Fruit fly (Drosophila melanogaster) whole organism, prepupa: Measurements from ENCODE around the gene Dyro.

Experiments
- Blimp-1 ChIP-seq: fragments of 200-800 bp; sonication (Bioruptor generic); optimal IDR thresholded peaks from 3 replicates; lab custom pipeline; 2017; ENCODE audit warnings: missing biosample characterization, missing genetic modification characterization, mild to moderate bottlenecking, moderate library complexity, missing genetic modification reagents
- CG10631 ChIP-seq: fragments of 200-800 bp; sonication (Bioruptor generic); optimal IDR thresholded peaks from 2 replicates; lab custom pipeline; 2016; ENCODE audit warnings: missing biosample characterization, missing genetic modification characterization
- CG10669 ChIP-seq: fragments of 200-800 bp; sonication (Bioruptor generic); optimal IDR thresholded peaks from 3 replicates; lab custom pipeline; 2018; ENCODE audit warnings: missing biosample characterization, mild to moderate bottlenecking, missing genetic modification characterization, moderate library complexity
- CG11762 ChIP-seq: fragments of 200-800 bp; sonication (Bioruptor generic); optimal IDR thresholded peaks from 3 replicates; lab custom pipeline; 2016; ENCODE audit warnings: missing biosample characterization, missing genetic modification characterization; ENCODE audit not compliant: insufficient read depth
- CG15336 ChIP-seq: fragments of 200-800 bp; sonication (Bioruptor generic); IDR thresholded peaks from 2 replicates; pipeline ENCODE4 v1.3.6; 2022; ENCODE audit warnings: missing biosample characterization, missing genetic modification characterization
- CG16779 ChIP-seq: fragments of 200-800 bp; sonication (Bioruptor generic); optimal IDR thresholded peaks from 3 replicates; lab custom pipeline; 2017; ENCODE audit warnings: missing biosample characterization, mild to moderate bottlenecking, missing genetic modification characterization
- CG3032 ChIP-seq: fragments of 200-800 bp; optimal IDR thresholded peaks from 2 replicates; lab custom pipeline; 2019; ENCODE audit warnings: missing biosample characterization, mild to moderate bottlenecking, missing genetic modification characterization, moderate library complexity
- CG31627 ChIP-seq: fragments of 200-800 bp; sonication (Bioruptor generic); optimal IDR thresholded peaks from 3 replicates; lab custom pipeline; 2016; ENCODE audit warnings: missing biosample characterization, missing genetic modification characterization
- CG34406 ChIP-seq: fragments of 200-800 bp; sonication (Bioruptor generic); optimal IDR thresholded peaks from 3 replicates; lab custom pipeline; 2016; ENCODE audit warnings: missing biosample characterization, missing genetic modification characterization
- CG3919 ChIP-seq: fragments of 200-800 bp; sonication (Bioruptor generic); optimal IDR thresholded peaks from 3 replicates; lab custom pipeline; 2016; ENCODE audit warnings: missing biosample characterization, missing genetic modification characterization
- CG4318 ChIP-seq: fragments of 200-800 bp; sonication (Bioruptor generic); optimal IDR thresholded peaks from 3 replicates; lab custom pipeline; 2017; ENCODE audit warnings: missing biosample characterization, mild to moderate bottlenecking, missing genetic modification characterization
- CG6163 ChIP-seq: fragments of 200-800 bp; sonication (Bioruptor generic); IDR thresholded peaks from 3 replicates; pipeline ENCODE4 v1.3.6; 2022; ENCODE audit warnings: missing biosample characterization, missing genetic modification characterization
- CG6276 ChIP-seq: fragments of 200-800 bp; sonication (Bioruptor generic); optimal IDR thresholded peaks from 2 replicates; lab custom pipeline; 2017; ENCODE audit warnings: missing biosample characterization, mild to moderate bottlenecking, missing genetic modification characterization
- CG6792 ChIP-seq: fragments of 200-800 bp; sonication (Bioruptor generic); optimal IDR thresholded peaks from 3 replicates; lab custom pipeline; 2016; ENCODE audit warnings: missing biosample characterization, missing genetic modification characterization
- CG6808 ChIP-seq: fragments of 200-800 bp; sonication (Bioruptor generic); optimal IDR thresholded peaks from 3 replicates; lab custom pipeline; 2017; ENCODE audit warnings: missing biosample characterization, missing genetic modification characterization, mild to moderate bottlenecking, moderate library complexity, missing genetic modification reagents
- CG7368 ChIP-seq: fragments of 200-800 bp; sonication (Bioruptor generic); optimal IDR thresholded peaks from 3 replicates; lab custom pipeline; 2016; ENCODE audit warnings: missing biosample characterization, missing genetic modification characterization
- CG8319 ChIP-seq: fragments of 200-800 bp; sonication (Bioruptor generic); optimal IDR thresholded peaks from 3 replicates; lab custom pipeline; 2016; ENCODE audit warnings: missing biosample characterization, missing genetic modification characterization
- Eip75B ChIP-seq: fragments of 200-800 bp; sonication (Bioruptor generic); optimal IDR thresholded peaks from 3 replicates; lab custom pipeline; 2016; ENCODE audit warnings: missing biosample characterization, missing genetic modification characterization
- Eip78C ChIP-seq: fragments of 200-800 bp; sonication (Bioruptor generic); peaks from one replicate; lab custom pipeline; 2016; ENCODE audit warnings: missing biosample characterization, missing genetic modification characterization
- Eip93F ChIP-seq: fragments of 200-800 bp; sonication (Bioruptor generic); optimal IDR thresholded peaks from 2 replicates; lab custom pipeline; 2016; ENCODE audit warnings: missing biosample characterization, mild to moderate bottlenecking, missing genetic modification characterization
- Ets21C ChIP-seq: fragments of 200-800 bp; sonication (Bioruptor generic); optimal IDR thresholded peaks from 3 replicates; lab custom pipeline; 2016; ENCODE audit warnings: missing biosample characterization, missing genetic modification characterization
- Ets96B ChIP-seq: fragments of 200-800 bp; optimal IDR thresholded peaks from 2 replicates; lab custom pipeline; 2019; ENCODE audit warnings: missing biosample characterization, mild to moderate bottlenecking, missing genetic modification characterization, moderate library complexity
- Gug ChIP-seq: fragments of 200-800 bp; sonication (Bioruptor generic); IDR thresholded peaks from 2 replicates; pipeline ENCODE4 v1.3.6; 2022; ENCODE audit warnings: missing biosample characterization, missing genetic modification characterization
- Hr38 ChIP-seq: sonication (Bioruptor generic); optimal IDR thresholded peaks from 2 replicates; lab custom pipeline; 2016; ENCODE audit warnings: missing biosample characterization, missing genetic modification characterization
- Hr4 ChIP-seq: fragments of 200-800 bp; sonication (Bioruptor generic); optimal IDR thresholded peaks from 3 replicates; lab custom pipeline; 2016; ENCODE audit warnings: missing biosample characterization, missing genetic modification characterization
- Met ChIP-seq: fragments of 200-800 bp; sonication (Bioruptor generic); optimal IDR thresholded peaks from 3 replicates; lab custom pipeline; 2016; ENCODE audit warnings: missing biosample characterization, missing genetic modification characterization
- OdsH ChIP-seq: fragments of 200-800 bp; sonication (Bioruptor generic); optimal IDR thresholded peaks from 3 replicates; lab custom pipeline; 2016; ENCODE audit warnings: missing biosample characterization, missing genetic modification characterization
- Smox ChIP-seq: fragments of 200-800 bp; sonication (Bioruptor generic); optimal IDR thresholded peaks from 3 replicates; lab custom pipeline; 2016; ENCODE audit warnings: missing biosample characterization, missing genetic modification characterization
- achi ChIP-seq: fragments of 200-800 bp; sonication (Bioruptor generic); optimal IDR thresholded peaks from 3 replicates; lab custom pipeline; 2016; ENCODE audit warnings: missing biosample characterization, missing genetic modification characterization
- acj6 ChIP-seq: fragments of 200-800 bp; sonication (Bioruptor generic); optimal IDR thresholded peaks from 3 replicates; lab custom pipeline; 2016; ENCODE audit warnings: missing biosample characterization, missing genetic modification characterization
- cyc ChIP-seq: fragments of 200-800 bp; sonication (Bioruptor generic); optimal IDR thresholded peaks from 3 replicates; lab custom pipeline; 2016; ENCODE audit warnings: missing biosample characterization, missing genetic modification characterization
- dsx ChIP-seq: fragments of 200-800 bp; optimal IDR thresholded peaks from 3 replicates; lab custom pipeline; 2019; ENCODE audit warnings: missing biosample characterization, mild to moderate bottlenecking, missing genetic modification characterization, moderate library complexity; ENCODE audit not compliant: poor library complexity, severe bottlenecking
- eg ChIP-seq: fragments of 200-800 bp; sonication (Bioruptor generic); IDR thresholded peaks from 3 replicates; pipeline ENCODE4 v1.3.6; 2022; ENCODE audit warnings: missing biosample characterization, missing genetic modification characterization
- esn ChIP-seq: fragments of 200-800 bp; sonication (Bioruptor generic); optimal IDR thresholded peaks from 2 replicates; lab custom pipeline; 2016; ENCODE audit warnings: missing biosample characterization, mild to moderate bottlenecking, missing genetic modification characterization, moderate library complexity
- fd59A ChIP-seq: fragments of 200-800 bp; sonication (Bioruptor generic); optimal IDR thresholded peaks from 2 replicates; lab custom pipeline; 2017; ENCODE audit warnings: missing biosample characterization, mild to moderate bottlenecking, missing genetic modification characterization, missing genetic modification reagents
- fd85E ChIP-seq: fragments of 200-800 bp; sonication (Bioruptor generic); optimal IDR thresholded peaks from 3 replicates; lab custom pipeline; 2016; ENCODE audit warnings: missing biosample characterization, missing genetic modification characterization
- fkh ChIP-seq: fragments of 200-800 bp; sonication (Bioruptor generic); optimal IDR thresholded peaks from 3 replicates; lab custom pipeline; 2017; ENCODE audit warnings: missing biosample characterization, mild to moderate bottlenecking, missing genetic modification characterization, moderate library complexity
- net ChIP-seq: fragments of 200-800 bp; sonication (Bioruptor generic); optimal IDR thresholded peaks from 3 replicates; lab custom pipeline; 2016; ENCODE audit warnings: missing biosample characterization, missing genetic modification characterization
- pdm3 ChIP-seq: fragments of 200-800 bp; sonication (Bioruptor generic); optimal IDR thresholded peaks from 3 replicates; lab custom pipeline; 2016; ENCODE audit warnings: missing biosample characterization, missing genetic modification characterization
- salr ChIP-seq, 2 experiments: fragments of 200-800 bp; sonication (Bioruptor generic); optimal IDR thresholded peaks; 3 replicates each; lab custom pipeline; 2016 to 2018; ENCODE audit warnings: missing biosample characterization in 2 of 2, missing genetic modification characterization in 2 of 2, mild to moderate bottlenecking in 1 of 2
- spab ChIP-seq: fragments of 200-800 bp; sonication (Bioruptor generic); optimal IDR thresholded peaks from 2 replicates; lab custom pipeline; 2017; ENCODE audit warnings: missing biosample characterization, mild to moderate bottlenecking, missing genetic modification characterization, missing genetic modification reagents
- ss ChIP-seq, 2 experiments: fragments of 200-800 bp; sonication (Bioruptor generic); optimal IDR thresholded peaks; 2 replicates in 1 of 2; 3 replicates in 1 of 2; lab custom pipeline; 2017 to 2018; ENCODE audit warnings: mild to moderate bottlenecking in 2 of 2, missing biosample characterization in 2 of 2, missing genetic modification characterization in 2 of 2, moderate library complexity in 1 of 2
- topi ChIP-seq: fragments of 200-800 bp; sonication (Bioruptor generic); optimal IDR thresholded peaks from 3 replicates; lab custom pipeline; 2016; ENCODE audit warnings: missing biosample characterization, missing genetic modification characterization
- vri ChIP-seq: fragments of 200-800 bp; sonication (Bioruptor generic); optimal IDR thresholded peaks from 3 replicates; lab custom pipeline; 2016; ENCODE audit warnings: missing biosample characterization, mild to moderate bottlenecking, missing genetic modification characterization

The Dyro gene

dm6 chr3L:11247370-11248255 lies 48.1 kb downstream of the Dyro start (continued):
- TF ChIP-seq eg (GFP tag; lab: Robert Waterston, UW) = peak; percentile 78; the same call in 2 of the 3 replicates
- TF ChIP-seq CG16779 (tag; lab: Kevin White, UChicago) = peak; percentile 74
- TF ChIP-seq spab (GFP tag; lab: Kevin White, UChicago) = no peak
- peak; percentile 54 for TF ChIP-seq CG3919 (GFP tag; lab: Kevin White, UChicago)
- TF ChIP-seq Gug (GFP tag; lab: Robert Waterston, UW) = 0 out of 2 replicates have a peak, but pooled peaks have one; percentile 19
- no peak for TF ChIP-seq fd59A (GFP tag; lab: Kevin White, UChicago)
- TF ChIP-seq CG3032 (tag; lab: Kevin White, UChicago) = peak; percentile 24
- TF ChIP-seq CG10669 (GFP tag; lab: Kevin White, UChicago) = peak; percentile 13
- no peak for TF ChIP-seq acj6 (GFP tag; lab: Kevin White, UChicago)
- TF ChIP-seq fd85E (GFP tag; lab: Kevin White, UChicago) = no peak
- TF ChIP-seq Hr38 (GFP tag; lab: Kevin White, UChicago) = no peak
- TF ChIP-seq CG7368 = no peak
- TF ChIP-seq Blimp-1 (GFP tag; lab: Kevin White, UChicago) = no peak
- TF ChIP-seq CG6163 (GFP tag; lab: Robert Waterston, UW) = peak; percentile 86
- no peak for TF ChIP-seq CG8319 (GFP tag; lab: Kevin White, UChicago)
- TF ChIP-seq Hr4 (GFP tag; lab: Kevin White, UChicago) = no peak
- peak; percentile 48 for TF ChIP-seq CG6276 (GFP tag; lab: Kevin White, UChicago)
- peak; percentile 66 for TF ChIP-seq net
- TF ChIP-seq CG34406 (GFP tag; lab: Kevin White, UChicago) = no peak
- TF ChIP-seq cyc (GFP tag; lab: Kevin White, UChicago) = no peak
- no peak for TF ChIP-seq OdsH (GFP tag; lab: Kevin White, UChicago)
- TF ChIP-seq salr (GFP tag; optimal IDR thresholded peaks at IDR 0.05; lab: Kevin White, UChicago) = peak in 1 of 2 experiments; percentile 38
- TF ChIP-seq Ets21C (GFP tag; lab: Kevin White, UChicago) = no peak
- TF ChIP-seq Smox (GFP tag; lab: Kevin White, UChicago) = peak; percentile 1
- no peak for TF ChIP-seq Eip93F (GFP tag; lab: Kevin White, UChicago)
- peak; percentile 78 for TF ChIP-seq Eip78C (GFP tag; lab: Kevin White, UChicago)
- TF ChIP-seq CG6808 (GFP tag; lab: Kevin White, UChicago) = peak; percentile 55
- no peak for TF ChIP-seq CG4318 (GFP tag; lab: Kevin White, UChicago)
- peak; percentile 36 for TF ChIP-seq Ets96B (tag; lab: Kevin White, UChicago)
- TF ChIP-seq fkh (GFP tag; lab: Kevin White, UChicago) = peak; percentile 89

dm6 chr3L:11246046-11246887 lies 49.5 kb downstream of the Dyro start:
- TF ChIP-seq acj6 (GFP tag; lab: Kevin White, UChicago) (peak; percentile 73), CG10631 (GFP tag; lab: Kevin White, UChicago) (peak; percentile 59), Gug (GFP tag; lab: Robert Waterston, UW) (peak; percentile 89), dsx (GFP tag; lab: Kevin White, UChicago) (peak; percentile 98), CG11762 (GFP tag; lab: Kevin White, UChicago) (peak; percentile 82), Blimp-1 (GFP tag; lab: Kevin White, UChicago) (peak; percentile 89), Met (peak; percentile 85), CG6792 (GFP tag; lab: Kevin White, UChicago) (peak; percentile 81), ss (GFP tag; optimal IDR thresholded peaks at IDR 0.05; lab: Kevin White, UChicago) (peak; percentile 100), achi (GFP tag; lab: Kevin White, UChicago) (peak; percentile 92), pdm3 (GFP tag; lab: Kevin White, UChicago) (peak; percentile 91), fkh (GFP tag; lab: Kevin White, UChicago) (peak; percentile 89), CG8319 (GFP tag; lab: Kevin White, UChicago) (peak; percentile 70), Eip93F (GFP tag; lab: Kevin White, UChicago) (peak; percentile 93), spab (GFP tag; lab: Kevin White, UChicago) (peak; percentile 99), CG15336 (GFP tag; lab: Robert Waterston, UW) (peak; percentile 98), CG10669 (GFP tag; lab: Kevin White, UChicago) (peak; percentile 97), Eip78C (GFP tag; lab: Kevin White, UChicago) (peak; percentile 97), Hr38 (GFP tag; lab: Kevin White, UChicago) (peak; percentile 38), topi (GFP tag; lab: Kevin White, UChicago) (peak; percentile 86), CG31627 (GFP tag; lab: Kevin White, UChicago) (peak; percentile 31), esn (GFP tag; lab: Kevin White, UChicago) (peak; percentile 79), vri (GFP tag; lab: Kevin White, UChicago) (peak; percentile 95), Eip75B (GFP tag; lab: Kevin White, UChicago) (peak; percentile 93)
